Fruit fly (Drosophila melanogaster) whole organism, embryonic: ENCODE results near the gene D1.
A peak's percentile ranks its signal among the peaks of the same experiment; 100 is the strongest.

Experiments used
- Antp ChIP-seq: fragments of 200-800 bp; sonication (Bioruptor generic); optimal IDR thresholded peaks from 3 replicates; lab custom pipeline; 2016; ENCODE audit warnings: missing biosample characterization, missing genetic modification characterization
- Awh ChIP-seq: fragments of 200-800 bp; sonication (Bioruptor generic); IDR thresholded peaks from 2 replicates; pipeline ENCODE4, ENCODE4 v1.3.6; 2022; ENCODE audit warnings: missing biosample characterization, missing genetic modification characterization
- Blimp-1 ChIP-seq: fragments of 200-800 bp; sonication (Bioruptor generic); optimal IDR thresholded peaks from 3 replicates; lab custom pipeline; 2018; ENCODE audit warnings: missing biosample characterization, missing genetic modification characterization, mild to moderate bottlenecking, moderate library complexity, missing genetic modification reagents
- CG11560 ChIP-seq: fragments of 200-800 bp; sonication (Bioruptor generic); IDR thresholded peaks from 3 replicates; pipeline ENCODE4 v1.3.6; 2022; ENCODE audit warnings: missing biosample characterization, missing genetic modification characterization
- CG11695 ChIP-seq: fragments of 200-800 bp; sonication (Bioruptor generic); IDR thresholded peaks from 3 replicates; pipeline ENCODE4 v1.3.6; 2022; ENCODE audit warnings: missing biosample characterization, missing genetic modification characterization
- CG12391 ChIP-seq: fragments of 200-800 bp; sonication (Bioruptor generic); optimal IDR thresholded peaks from 3 replicates; lab custom pipeline; 2018; ENCODE audit warnings: missing biosample characterization, mild to moderate bottlenecking, missing genetic modification characterization, moderate library complexity
- CG13424 ChIP-seq: fragments of 200-800 bp; sonication (Bioruptor generic); optimal IDR thresholded peaks from 2 replicates; lab custom pipeline; 2019; ENCODE audit warnings: missing biosample characterization, mild to moderate bottlenecking, missing genetic modification characterization, moderate library complexity
- CG15696 ChIP-seq: fragments of 200-800 bp; sonication (Bioruptor generic); optimal IDR thresholded peaks from 2 replicates; lab custom pipeline; 2019; ENCODE audit warnings: missing biosample characterization, mild to moderate bottlenecking, missing genetic modification characterization, moderate library complexity
- CG1792 ChIP-seq: fragments of 200-800 bp; sonication (Bioruptor generic); optimal IDR thresholded peaks from 2 replicates; lab custom pipeline; 2016; ENCODE audit warnings: missing biosample characterization, missing genetic modification characterization
- CG18262 ChIP-seq: fragments of 200-800 bp; optimal IDR thresholded peaks from 3 replicates; lab custom pipeline; 2019; ENCODE audit warnings: missing biosample characterization, mild to moderate bottlenecking, missing genetic modification characterization, moderate library complexity
- CG3847 ChIP-seq: fragments of 200-800 bp; sonication (Bioruptor generic); IDR thresholded peaks from 2 replicates; pipeline ENCODE4 v1.3.6; 2022; ENCODE audit warnings: missing biosample characterization, missing genetic modification characterization
- CG4730 ChIP-seq: fragments of 200-800 bp; sonication (Bioruptor generic); IDR thresholded peaks from 2 replicates; pipeline ENCODE4 v1.3.6; 2022; ENCODE audit warnings: missing biosample characterization, missing genetic modification characterization
- CG6683 ChIP-seq: fragments of 200-800 bp; sonication (Bioruptor generic); optimal IDR thresholded peaks from 2 replicates; lab custom pipeline; 2017; ENCODE audit warnings: missing biosample characterization, mild to moderate bottlenecking, missing genetic modification characterization, missing genetic modification reagents
- CG6813 ChIP-seq: fragments of 200-800 bp; sonication (Bioruptor generic); optimal IDR thresholded peaks from 2 replicates; lab custom pipeline; 2017; ENCODE audit warnings: missing biosample characterization, missing genetic modification characterization, mild to moderate bottlenecking, moderate library complexity, missing genetic modification reagents
- CG7839 ChIP-seq: fragments of 200-800 bp; sonication (Bioruptor generic); optimal IDR thresholded peaks from 3 replicates; lab custom pipeline; 2018; ENCODE audit warnings: missing biosample characterization, mild to moderate bottlenecking, missing genetic modification characterization, moderate library complexity
- CG8924 ChIP-seq: fragments of 200-800 bp; optimal IDR thresholded peaks from 3 replicates; lab custom pipeline; 2019; ENCODE audit warnings: missing biosample characterization, mild to moderate bottlenecking, missing genetic modification characterization, moderate library complexity
- Dbx ChIP-seq: fragments of 200-800 bp; sonication (Bioruptor generic); IDR thresholded peaks from 3 replicates; pipeline ENCODE4 v1.3.6; 2022; ENCODE audit warnings: missing biosample characterization, missing genetic modification characterization
- Drgx ChIP-seq: fragments of 200-800 bp; sonication (Bioruptor generic); IDR thresholded peaks from 2 replicates; pipeline ENCODE4 v1.3.6; 2022; ENCODE audit warnings: missing biosample characterization, missing genetic modification characterization
- E2f1 ChIP-seq: fragments of 200-800 bp; sonication (Bioruptor generic); IDR thresholded peaks from 2 replicates; pipeline ENCODE4 v1.3.6; 2022; ENCODE audit warnings: missing biosample characterization, missing genetic modification characterization
- E2f2 ChIP-seq: fragments of 200-800 bp; sonication (Bioruptor generic); IDR thresholded peaks from 2 replicates; pipeline ENCODE4 v1.3.6; 2022; ENCODE audit warnings: missing biosample characterization, missing genetic modification characterization
- Fer1 ChIP-seq: fragments of 200-800 bp; sonication (Bioruptor generic); optimal IDR thresholded peaks from 2 replicates; lab custom pipeline; 2017; ENCODE audit warnings: missing biosample characterization, mild to moderate bottlenecking, missing genetic modification characterization
- Lhr ChIP-seq: fragments of 200-800 bp; sonication (Bioruptor generic); optimal IDR thresholded peaks from 3 replicates; lab custom pipeline; 2017; ENCODE audit warnings: mild to moderate bottlenecking, missing biosample characterization, missing genetic modification reagents, missing genetic modification characterization
- Pdp1 ChIP-seq, 2 experiments: fragments of 200-800 bp; sonication (Bioruptor generic); optimal IDR thresholded peaks; 3 replicates each; lab custom pipeline; 2016; ENCODE audit warnings: missing biosample characterization in 2 of 2, missing genetic modification characterization in 2 of 2, mild to moderate bottlenecking in 1 of 2, moderate library complexity in 1 of 2
- Sry-β ChIP-seq: fragments of 200-800 bp; sonication (Bioruptor generic); optimal IDR thresholded peaks from 2 replicates; lab custom pipeline; 2018; ENCODE audit warnings: missing biosample characterization, mild to moderate bottlenecking, missing genetic modification characterization, moderate library complexity
- Ssrp ChIP-seq: fragments of 200-800 bp; sonication (Bioruptor generic); optimal IDR thresholded peaks from 2 replicates; lab custom pipeline; 2018; ENCODE audit warnings: missing biosample characterization, mild to moderate bottlenecking, missing genetic modification characterization, moderate library complexity
- Xbp1 ChIP-seq: fragments of 200-800 bp; sonication (Bioruptor generic); optimal IDR thresholded peaks from 3 replicates; lab custom pipeline; 2016; ENCODE audit warnings: missing biosample characterization, mild to moderate bottlenecking, missing genetic modification characterization
- Xrp1 ChIP-seq: fragments of 200-800 bp; sonication (Bioruptor generic); IDR thresholded peaks from 2 replicates; pipeline ENCODE4 v1.3.6; 2022; ENCODE audit warnings: missing biosample characterization, missing genetic modification characterization
- ap ChIP-seq: fragments of 200-800 bp; sonication (Bioruptor generic); IDR thresholded peaks from 2 replicates; pipeline ENCODE4 v1.3.6; 2022; ENCODE audit warnings: missing biosample characterization, missing genetic modification characterization
- az2 ChIP-seq: fragments of 200-800 bp; sonication (Bioruptor generic); optimal IDR thresholded peaks from 3 replicates; lab custom pipeline; 2016; ENCODE audit warnings: missing biosample characterization, missing genetic modification characterization
- bsh ChIP-seq, 2 experiments: fragments of 200-800 bp; sonication (Bioruptor generic); optimal IDR thresholded peaks; 2 replicates each; lab custom pipeline; 2017 to 2018; ENCODE audit warnings: mild to moderate bottlenecking in 2 of 2, missing biosample characterization in 2 of 2, missing genetic modification characterization in 2 of 2, moderate library complexity in 1 of 2
- esg ChIP-seq: fragments of 200-800 bp; sonication (Bioruptor generic); conservative IDR thresholded peaks from 2 replicates; pipeline ENCODE4 v1.3.6; 2022; ENCODE audit warnings: missing biosample characterization, missing genetic modification characterization
- fd102C ChIP-seq: fragments of 200-800 bp; sonication (Bioruptor generic); optimal IDR thresholded peaks from 2 replicates; lab custom pipeline; 2018; ENCODE audit warnings: missing biosample characterization, mild to moderate bottlenecking, missing genetic modification characterization, moderate library complexity
- ftz-f1 ChIP-seq: fragments of 200-800 bp; sonication (Bioruptor generic); optimal IDR thresholded peaks from 2 replicates; lab custom pipeline; 2016; ENCODE audit warnings: missing biosample characterization, missing genetic modification characterization
- gce ChIP-seq: fragments of 200-800 bp; sonication (Bioruptor generic); IDR thresholded peaks from 3 replicates; pipeline ENCODE4 v1.3.6; 2022; ENCODE audit warnings: missing biosample characterization, missing genetic modification characterization
- gfzf ChIP-seq: fragments of 200-800 bp; sonication (Bioruptor generic); optimal IDR thresholded peaks from 2 replicates; lab custom pipeline; 2016; ENCODE audit warnings: missing biosample characterization, mild to moderate bottlenecking, missing genetic modification characterization, moderate library complexity
- hbn ChIP-seq: fragments of 200-800 bp; sonication (Bioruptor generic); IDR thresholded peaks from 2 replicates; pipeline ENCODE4 v1.3.6; 2022; ENCODE audit warnings: missing biosample characterization, missing genetic modification characterization; ENCODE audit not compliant: partially characterized antibody
- ken ChIP-seq: fragments of 200-800 bp; sonication (Bioruptor generic); IDR thresholded peaks from 3 replicates; pipeline ENCODE4 v1.3.6; 2022; ENCODE audit warnings: missing biosample characterization, missing genetic modification characterization
- lola ChIP-seq, 3 experiments: fragments of >200 bp in 2 of 3; fragments of 200-800 bp in 1 of 3; sonication (Bioruptor generic) in 1 of 3; optimal IDR thresholded peaks; 2 replicates each; lab custom pipeline; 2017 to 2019; ENCODE audit warnings: missing biosample characterization in 3 of 3, missing genetic modification characterization in 3 of 3, mild to moderate bottlenecking in 1 of 3, moderate library complexity in 1 of 3
- nau ChIP-seq: fragments of 200-800 bp; sonication (Bioruptor generic); optimal IDR thresholded peaks from 3 replicates; lab custom pipeline; 2017; ENCODE audit warnings: missing biosample characterization, mild to moderate bottlenecking, missing genetic modification characterization, missing genetic modification reagents
- nmo ChIP-seq: fragments of 200-800 bp; sonication (Bioruptor generic); optimal IDR thresholded peaks from 2 replicates; lab custom pipeline; 2018; ENCODE audit warnings: missing biosample characterization, mild to moderate bottlenecking, missing genetic modification characterization, moderate library complexity
- oc ChIP-seq: fragments of 200-800 bp; sonication (Bioruptor generic); optimal IDR thresholded peaks from 2 replicates; lab custom pipeline; 2018; ENCODE audit warnings: missing biosample characterization, mild to moderate bottlenecking, missing genetic modification characterization, moderate library complexity
- phol ChIP-seq: fragments of 200-800 bp; sonication (Bioruptor generic); optimal IDR thresholded peaks from 3 replicates; lab custom pipeline; 2018; ENCODE audit warnings: missing biosample characterization, mild to moderate bottlenecking, missing genetic modification characterization, moderate library complexity
- sisA ChIP-seq: fragments of 200-800 bp; sonication (Bioruptor generic); IDR thresholded peaks from 2 replicates; pipeline ENCODE4 v1.3.6; 2022; ENCODE audit warnings: missing biosample characterization, missing genetic modification characterization
- so ChIP-seq: fragments of 200-800 bp; sonication (Bioruptor generic); IDR thresholded peaks from 3 replicates; pipeline ENCODE4 v1.3.6; 2022; ENCODE audit warnings: missing biosample characterization, missing genetic modification characterization
- sob ChIP-seq: fragments of 200-800 bp; sonication (Bioruptor generic); IDR thresholded peaks from 2 replicates; pipeline ENCODE4 v1.3.6; 2022; ENCODE audit warnings: missing biosample characterization, missing genetic modification characterization
- tin ChIP-seq: fragments of 200-800 bp; sonication (Bioruptor generic); optimal IDR thresholded peaks from 3 replicates; lab custom pipeline; 2016; ENCODE audit warnings: missing biosample characterization, missing genetic modification characterization
- trem ChIP-seq: fragments of 200-800 bp; optimal IDR thresholded peaks from 3 replicates; lab custom pipeline; 2019; ENCODE audit warnings: missing biosample characterization, mild to moderate bottlenecking, missing genetic modification characterization, moderate library complexity
- tx ChIP-seq: fragments of 200-800 bp; sonication (Bioruptor generic); optimal IDR thresholded peaks from 2 replicates; lab custom pipeline; 2016; ENCODE audit warnings: missing biosample characterization, missing genetic modification characterization
- zfh1 ChIP-seq: fragments of 200-800 bp; sonication (Bioruptor generic); IDR thresholded peaks from 3 replicates; pipeline ENCODE4 v1.3.6; 2022; ENCODE audit warnings: missing biosample characterization, missing genetic modification characterization

D1 gene

DNA sequence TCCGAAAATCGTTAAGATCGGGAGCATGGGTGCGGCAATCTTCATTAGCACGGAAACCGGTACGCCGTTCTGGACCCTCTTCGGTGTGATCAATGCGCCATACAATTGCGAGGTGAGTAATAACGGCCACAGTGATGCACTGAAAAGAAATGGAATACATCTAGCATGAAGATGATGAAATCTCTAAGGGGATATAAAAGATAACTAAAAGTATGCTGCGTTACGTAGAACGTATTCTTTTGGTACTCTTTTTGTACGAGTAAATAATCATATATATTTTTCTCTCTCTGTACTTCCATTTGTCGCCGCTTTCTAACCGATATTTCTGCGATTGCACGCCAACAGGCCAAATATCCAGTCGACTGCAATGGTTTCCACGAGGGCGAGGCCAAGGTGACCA lies 10.4 kb upstream of the D1 start (continued):
- TF ChIP-seq gfzf (GFP tag; lab: Kevin White, UChicago) (no peak), CG7839 (tag; lab: Kevin White, UChicago) (no peak), ftz-f1 (GFP tag; lab: Kevin White, UChicago) (no peak), CG11560 (tag; lab: Robert Waterston, UW) (no peak), fd102C (GFP tag; lab: Kevin White, UChicago) (no peak), gce (GFP tag; lab: Robert Waterston, UW) (peak; percentile 36; the same call in 1 of the 3 replicates), CG13424 (tag; lab: Kevin White, UChicago) (peak; percentile 16), CG15696 (tag; lab: Kevin White, UChicago) (no peak), hbn (no peak), CG8924 (tag; lab: Kevin White, UChicago) (peak; percentile 11), Awh (GFP tag; lab: Robert Waterston, UW) (0 out of 2 replicates have a peak, but pooled peaks have one; percentile 45), nau (GFP tag; lab: Kevin White, UChicago) (no peak), Ssrp (tag; lab: Kevin White, UChicago) (peak; percentile 42), Fer1 (GFP tag; lab: Kevin White, UChicago) (no peak), CG18262 (tag; lab: Kevin White, UChicago) (peak; percentile 34), E2f1 (GFP tag; lab: Robert Waterston, UW) (peak; percentile 35; the same call in 1 of the 2 replicates), Xbp1 (GFP tag; lab: Kevin White, UChicago) (peak; percentile 33), CG4730 (0 out of 2 replicates have a peak, but pooled peaks have one; percentile 45), CG3847 (GFP tag; lab: Robert Waterston, UW) (peak; percentile 36; the same call in 1 of the 2 replicates), nmo (GFP tag; lab: Kevin White, UChicago) (peak; percentile 32), so (peak; percentile 52; the same call in 1 of the 3 replicates), Pdp1 (GFP tag; optimal IDR thresholded peaks at IDR 0.05; lab: Kevin White, UChicago) (peak in 1 of 2 experiments; percentile 29), Lhr (GFP tag; lab: Kevin White, UChicago) (no peak), sisA (GFP tag; lab: Robert Waterston, UW) (peak; percentile 27; the same call in 1 of the 2 replicates), Sry-β (GFP tag; lab: Kevin White, UChicago) (no peak), lola (GFP tag; optimal IDR thresholded peaks at IDR 0.05; lab: Kevin White, UChicago) (peak in 1 of 3 experiments; percentile 33), E2f2 (GFP tag; lab: Robert Waterston, UW) (0 out of 2 replicates have a peak, but pooled peaks have one; percentile 21), ap (GFP tag; lab: Robert Waterston, UW) (peak; percentile 39), az2 (GFP tag; lab: Kevin White, UChicago) (peak; percentile 24), Dbx (GFP tag; lab: Robert Waterston, UW) (no peak), esg (GFP tag; lab: Robert Waterston, UW) (peak; percentile 19; the same call in 1 of the 2 replicates), Blimp-1 (GFP tag; lab: Kevin White, UChicago) (peak; percentile 40), phol (tag; lab: Kevin White, UChicago) (peak; percentile 31), sob (GFP tag; lab: Robert Waterston, UW) (no peak), bsh (GFP tag; optimal IDR thresholded peaks at IDR 0.05; lab: Kevin White, UChicago) (peak; percentile 53 to 56), CG12391 (peak; percentile 14), CG11695 (GFP tag; lab: Robert Waterston, UW) (0 out of 3 replicates have a peak, but pooled peaks have one; percentile 25), tin (GFP tag; lab: Kevin White, UChicago) (peak; percentile 39), tx (GFP tag; lab: Kevin White, UChicago) (no peak), ken (peak; percentile 33; the same call in 1 of the 3 replicates), CG6813 (GFP tag; lab: Kevin White, UChicago) (no peak), Drgx (GFP tag; lab: Robert Waterston, UW) (peak; percentile 84), CG1792 (GFP tag; lab: Kevin White, UChicago) (no peak), Xrp1 (GFP tag; lab: Robert Waterston, UW) (peak; percentile 66), oc (tag; lab: Kevin White, UChicago) (no peak), Antp (peak; percentile 14), CG6683 (GFP tag; lab: Kevin White, UChicago) (no peak), zfh1 (GFP tag; lab: Robert Waterston, UW) (0 out of 3 replicates have a peak, but pooled peaks have one; percentile 61), trem (tag; lab: Kevin White, UChicago) (peak; percentile 6)
